Worm (Caenorhabditis elegans) whole organism, mixed stage, embryonic: ENCODE measurements around the gene nhr-16.

ENCODE experiments used
- elt-3 ChIP-seq: fragments of 150-350 bp; optimal IDR thresholded peaks from 2 replicates; lab custom pipeline; 2014; ENCODE audit warnings: missing biosample characterization, missing genetic modification characterization
- ham-2 ChIP-seq: fragments of 200-800 bp; sonication (Bioruptor generic); optimal IDR thresholded peaks from 2 replicates; lab custom pipeline; 2018; ENCODE audit warnings: mild to moderate bottlenecking, missing genetic modification characterization, missing compliant biosample characterization
- lsy-2 ChIP-seq: fragments of 150-350 bp; optimal IDR thresholded peaks from 2 replicates; lab custom pipeline; 2014; ENCODE audit warnings: missing biosample characterization, missing genetic modification characterization
- mab-5 ChIP-seq: fragments of 150-350 bp; optimal IDR thresholded peaks from 2 replicates; lab custom pipeline; 2014; ENCODE audit warnings: missing biosample characterization, missing genetic modification characterization
- mep-1 ChIP-seq: fragments of 150-350 bp; optimal IDR thresholded peaks from 2 replicates; lab custom pipeline; 2017; ENCODE audit warnings: missing biosample characterization, missing genetic modification reagents, missing genetic modification characterization, inconsistent platforms
- nhr-2 ChIP-seq: fragments of 150-350 bp; optimal IDR thresholded peaks from 2 replicates; lab custom pipeline; 2014; ENCODE audit warnings: missing biosample characterization, missing genetic modification characterization
- nhr-28 ChIP-seq: fragments of 150-350 bp; optimal IDR thresholded peaks from 2 replicates; lab custom pipeline; 2014; ENCODE audit warnings: missing biosample characterization, missing genetic modification characterization
- nhr-76 ChIP-seq: sonication (generic microtip); optimal IDR thresholded peaks from 2 replicates; lab custom pipeline; 2017; ENCODE audit warnings: missing biosample characterization, missing genetic modification characterization
- snpc-4 ChIP-seq: fragments of 150-350 bp; optimal IDR thresholded peaks from 2 replicates; lab custom pipeline; 2014; ENCODE audit warnings: missing biosample characterization, missing genetic modification characterization
- unc-62 ChIP-seq: fragments of 150-350 bp; optimal IDR thresholded peaks from 2 replicates; lab custom pipeline; 2014; ENCODE audit warnings: missing biosample characterization, missing genetic modification reagents, missing genetic modification characterization
- zip-8 ChIP-seq: fragments of 150-350 bp; optimal IDR thresholded peaks from 2 replicates; lab custom pipeline; 2014; ENCODE audit warnings: missing biosample characterization, missing genetic modification characterization
- ztf-11 ChIP-seq: fragments of 150-350 bp; optimal IDR thresholded peaks from 2 replicates; lab custom pipeline; 2014; ENCODE audit warnings: missing biosample characterization, missing genetic modification characterization

ce11 chrII:4433146-4433545, 5.5 kb upstream of the nhr-16 start, which contains the start of gene nhr-109:
- TF ChIP-seq nhr-76 (tag; lab: Kevin White, UChicago) (no peak), nhr-2 (tag; lab: Kevin White, UChicago) (no peak), ham-2 (GFP tag; lab: Kevin White, UChicago) (no peak), ztf-11 (tag; lab: Kevin White, UChicago) (no peak), lsy-2 (tag; lab: Kevin White, UChicago) (no peak), zip-8 (tag; lab: Kevin White, UChicago) (no peak), mep-1 (no peak), snpc-4 (no peak), elt-3 (tag; lab: Kevin White, UChicago) (no peak), nhr-28 (tag; lab: Kevin White, UChicago) (no peak), mab-5 (tag; lab: Kevin White, UChicago) (no peak), unc-62 (GFP tag; lab: Kevin White, UChicago) (no peak)
